Fruit fly (Drosophila melanogaster): ENCODE measurements around the gene Drsl6.

DNA sequence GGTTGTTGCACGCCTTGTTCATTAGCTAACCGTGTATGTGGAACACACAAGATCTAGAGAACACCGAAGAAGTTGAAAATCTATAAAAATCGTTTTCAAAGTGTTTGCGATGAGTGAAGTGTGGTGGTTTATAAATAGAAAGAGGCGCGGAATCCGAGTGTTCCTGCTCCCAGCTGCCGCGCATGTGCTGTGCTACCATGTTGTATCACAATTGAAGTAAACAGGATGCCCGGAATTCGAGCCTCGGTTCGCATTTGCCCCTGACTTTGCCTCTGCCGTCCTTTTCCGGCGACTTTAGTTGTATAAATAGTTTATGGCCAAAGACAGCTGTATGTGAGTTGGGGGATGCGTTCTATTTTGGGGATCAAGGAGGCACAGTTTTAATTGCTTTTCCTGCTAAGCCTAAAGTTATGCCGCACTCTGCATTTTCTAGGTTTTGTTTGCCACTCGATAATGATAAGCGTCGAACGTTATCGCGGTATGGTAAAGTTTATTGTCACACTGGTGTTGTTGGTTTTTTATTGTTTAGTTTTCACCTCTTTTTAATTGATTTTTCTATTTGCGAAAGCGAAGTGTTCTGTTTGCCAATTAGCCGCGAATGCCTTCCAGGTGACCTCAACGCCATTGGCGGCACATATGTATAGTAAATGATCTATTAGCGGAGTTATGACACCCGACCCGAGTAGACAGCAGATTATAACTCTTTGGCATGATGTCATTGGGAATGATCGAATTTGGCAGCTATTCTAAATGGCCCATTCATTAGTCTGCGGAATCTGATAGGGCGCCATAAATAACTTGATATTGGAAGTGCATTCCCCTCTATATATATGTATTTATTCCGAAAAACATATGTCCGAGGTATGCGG, 13.0 kb upstream of the Drsl6 start:
- TF ChIP-seq usp (GFP tag; optimal IDR thresholded peaks at IDR 0.05) (no peak), Hnf4 (GFP tag; optimal IDR thresholded peaks at IDR 0.05) (no peak), HLH106 (tag; optimal IDR thresholded peaks at IDR 0.05) (no peak), Mio (GFP tag; optimal IDR thresholded peaks at IDR 0.05) (no peak), CG9705 (GFP tag; optimal IDR thresholded peaks at IDR 0.05) (no peak), woc (GFP tag; optimal IDR thresholded peaks at IDR 0.05) (no peak), jim (GFP tag; optimal IDR thresholded peaks at IDR 0.05) (no peak), dsf (GFP tag; optimal IDR thresholded peaks at IDR 0.05; ENCODE audit: borderline replicate concordance) (no peak)
